Fruit fly (Drosophila melanogaster) whole organism, embryonic: ENCODE results near the gene Dr.

Experiments
- CG1024 ChIP-seq: fragments of 200-800 bp; sonication (Bioruptor generic); IDR thresholded peaks from 2 replicates; pipeline ENCODE4 v1.3.6; 2022; ENCODE audit warnings: missing biosample characterization, missing genetic modification characterization
- CG15073 ChIP-seq: fragments of 200-800 bp; sonication (Bioruptor generic); optimal IDR thresholded peaks from 2 replicates; lab custom pipeline; 2016; ENCODE audit warnings: missing biosample characterization, missing genetic modification characterization
- CG1603 ChIP-seq: fragments of 200-800 bp; sonication (Bioruptor generic); optimal IDR thresholded peaks from 2 replicates; lab custom pipeline; 2019; ENCODE audit warnings: missing biosample characterization, mild to moderate bottlenecking, missing genetic modification characterization, moderate library complexity
- CG16779 ChIP-seq: fragments of 200-800 bp; sonication (Bioruptor generic); IDR thresholded peaks from 2 replicates; pipeline ENCODE4 v1.3.6; 2022; ENCODE audit warnings: missing biosample characterization, missing genetic modification characterization
- Fer2 ChIP-seq: fragments of 200-800 bp; sonication (Bioruptor generic); optimal IDR thresholded peaks from 2 replicates; lab custom pipeline; 2018; ENCODE audit warnings: missing biosample characterization, mild to moderate bottlenecking, missing genetic modification characterization, moderate library complexity
- sens-2 ChIP-seq: fragments of 200-800 bp; sonication (Bioruptor generic); IDR thresholded peaks from 2 replicates; pipeline ENCODE4 v1.3.6; 2022; ENCODE audit warnings: missing biosample characterization, missing genetic modification characterization

- TF ChIP-seq CG1024 (GFP tag; lab: Robert Waterston, UW): no peak
- TF ChIP-seq Fer2 (tag; lab: Kevin White, UChicago): no peak
- TF ChIP-seq CG15073 (GFP tag; lab: Kevin White, UChicago): no peak
- no peak for TF ChIP-seq sens-2
- no peak for TF ChIP-seq CG16779 (GFP tag; lab: Robert Waterston, UW)
- TF ChIP-seq CG1603 (tag; lab: Kevin White, UChicago): no peak
These were observed 47.5 kb upstream of the Dr start for dm6 chr3R:29508551-29509266.
